Fruit fly (Drosophila melanogaster) whole organism: Measurements from ENCODE around the gene CG43844.

Source experiments
- CG8478 ChIP-seq: fragments of >200 bp; optimal IDR thresholded peaks from 2 replicates; lab custom pipeline; 2018; ENCODE audit warnings: inconsistent platforms
- Dll ChIP-seq: fragments of >200 bp; optimal IDR thresholded peaks from 2 replicates; lab custom pipeline; 2017
- EcR ChIP-seq, 2 experiments: fragments of >200 bp; optimal IDR thresholded peaks; 2 replicates each; lab custom pipeline; 2017; ENCODE audit warnings: missing biosample characterization in 2 of 2, missing genetic modification characterization in 2 of 2, missing genetic modification reagents in 2 of 2
- psq ChIP-seq: fragments of >200 bp; optimal IDR thresholded peaks from 2 replicates; lab custom pipeline; 2017
- usp ChIP-seq: fragments of >200 bp; optimal IDR thresholded peaks from 2 replicates; lab custom pipeline; 2017; ENCODE audit warnings: missing biosample characterization, missing genetic modification characterization, mixed read lengths

dm6 chr3R:21931346-21931745, 42.0 kb downstream of the CG43844 start:
- TF ChIP-seq EcR (GFP tag; optimal IDR thresholded peaks at IDR 0.05; lab: Kevin White, UChicago) (no peak), CG8478 (lab: Kevin White, UChicago) (no peak), usp (GFP tag; lab: Kevin White, UChicago) (no peak), psq (lab: Kevin White, UChicago) (no peak), Dll (lab: Kevin White, UChicago) (no peak)
